Fruit fly (Drosophila melanogaster) whole organism, embryonic: Measurements from ENCODE around the gene Rbp6.
A peak's percentile ranks its signal among the peaks of the same experiment; 100 is the strongest.

Experiments
- Atf-2 ChIP-seq: fragments of 200-800 bp; sonication (Bioruptor generic); optimal IDR thresholded peaks from 2 replicates; lab custom pipeline; 2016; ENCODE audit warnings: missing biosample characterization, missing genetic modification characterization
- CG10959 ChIP-seq: fragments of 200-800 bp; sonication (Bioruptor generic); IDR thresholded peaks from 2 replicates; pipeline ENCODE4 v1.3.6; 2022; ENCODE audit warnings: missing biosample characterization, missing genetic modification characterization
- CG11504 ChIP-seq: fragments of 200-800 bp; sonication (Bioruptor generic); optimal IDR thresholded peaks from 3 replicates; lab custom pipeline; 2019; ENCODE audit warnings: missing biosample characterization, mild to moderate bottlenecking, missing genetic modification characterization, moderate library complexity
- CG12236 ChIP-seq: fragments of 200-800 bp; sonication (Bioruptor generic); optimal IDR thresholded peaks from 2 replicates; lab custom pipeline; 2016; ENCODE audit warnings: missing biosample characterization, missing genetic modification characterization
- CG13123 ChIP-seq: fragments of 200-800 bp; sonication (Bioruptor generic); optimal IDR thresholded peaks from 2 replicates; lab custom pipeline; 2016; ENCODE audit warnings: missing biosample characterization, missing genetic modification characterization
- CG14710 ChIP-seq: fragments of 200-800 bp; sonication (Bioruptor generic); optimal IDR thresholded peaks from 3 replicates; lab custom pipeline; 2019; ENCODE audit warnings: missing biosample characterization, mild to moderate bottlenecking, missing genetic modification characterization, moderate library complexity
- CG17186 ChIP-seq: fragments of 200-800 bp; sonication (Bioruptor generic); optimal IDR thresholded peaks from 3 replicates; lab custom pipeline; 2017; ENCODE audit warnings: missing biosample characterization, missing genetic modification reagents, missing genetic modification characterization
- CG2116 ChIP-seq: fragments of 200-800 bp; sonication (Bioruptor generic); optimal IDR thresholded peaks from 3 replicates; lab custom pipeline; 2018; ENCODE audit warnings: missing biosample characterization, mild to moderate bottlenecking, missing genetic modification characterization
- CG2120 ChIP-seq: fragments of 200-800 bp; sonication (Bioruptor generic); optimal IDR thresholded peaks from 3 replicates; lab custom pipeline; 2016; ENCODE audit warnings: missing biosample characterization, missing genetic modification characterization
- CG2889 ChIP-seq: fragments of 200-800 bp; sonication (Bioruptor generic); IDR thresholded peaks from 3 replicates; pipeline ENCODE4 v1.3.6; 2022; ENCODE audit warnings: missing biosample characterization, missing genetic modification characterization
- CG31365 ChIP-seq: fragments of 200-800 bp; sonication (Bioruptor generic); optimal IDR thresholded peaks from 2 replicates; lab custom pipeline; 2018; ENCODE audit warnings: missing biosample characterization, mild to moderate bottlenecking, missing genetic modification characterization
- CG3163 ChIP-seq: fragments of 200-800 bp; sonication (Bioruptor generic); optimal IDR thresholded peaks from 3 replicates; lab custom pipeline; 2016; ENCODE audit warnings: missing biosample characterization, missing genetic modification characterization
- CG32767 ChIP-seq: fragments of 200-800 bp; sonication (Bioruptor generic); IDR thresholded peaks from 2 replicates; pipeline ENCODE4 v1.3.6; 2022; ENCODE audit warnings: missing biosample characterization, missing genetic modification characterization
- CG3281 ChIP-seq: fragments of 200-800 bp; sonication (Bioruptor generic); optimal IDR thresholded peaks from 3 replicates; lab custom pipeline; 2017; ENCODE audit warnings: missing biosample characterization, mild to moderate bottlenecking, missing genetic modification characterization
- CG4360 ChIP-seq: fragments of 200-800 bp; sonication (Bioruptor generic); IDR thresholded peaks from 2 replicates; pipeline ENCODE4 v1.3.6; 2022; ENCODE audit warnings: missing biosample characterization, missing genetic modification characterization
- CG43689 ChIP-seq: fragments of 200-800 bp; sonication (Bioruptor generic); IDR thresholded peaks from 2 replicates; pipeline ENCODE4 v1.3.6; 2022; ENCODE audit warnings: missing biosample characterization, missing genetic modification characterization
- CG6254 ChIP-seq: fragments of 200-800 bp; sonication (Bioruptor generic); optimal IDR thresholded peaks from 3 replicates; lab custom pipeline; 2017; ENCODE audit warnings: mild to moderate bottlenecking, missing biosample characterization, missing genetic modification reagents, missing genetic modification characterization
- CG7372 ChIP-seq: fragments of 200-800 bp; sonication (Bioruptor generic); IDR thresholded peaks from 2 replicates; pipeline ENCODE4 v1.3.6; 2022; ENCODE audit warnings: missing biosample characterization, missing genetic modification characterization
- CG8290 ChIP-seq, 3 experiments: fragments of 200-800 bp; sonication (Bioruptor generic); optimal IDR thresholded peaks; 2 replicates each; lab custom pipeline; 2016 to 2019; ENCODE audit warnings: missing biosample characterization in 3 of 3, missing genetic modification characterization in 3 of 3, mild to moderate bottlenecking in 2 of 3, moderate library complexity in 1 of 3
- CG8478 ChIP-seq: fragments of >200 bp; optimal IDR thresholded peaks from 2 replicates; lab custom pipeline; 2018
- CG9727 ChIP-seq: fragments of 200-800 bp; sonication (Bioruptor generic); optimal IDR thresholded peaks from 3 replicates; lab custom pipeline; 2017; ENCODE audit warnings: missing biosample characterization, mild to moderate bottlenecking, missing genetic modification characterization
- Camta ChIP-seq: fragments of 200-800 bp; sonication (Bioruptor generic); optimal IDR thresholded peaks from 2 replicates; lab custom pipeline; 2016; ENCODE audit warnings: missing biosample characterization, missing genetic modification characterization
- Chrac-16 ChIP-seq: fragments of 200-800 bp; sonication (Bioruptor generic); optimal IDR thresholded peaks from 3 replicates; lab custom pipeline; 2016; ENCODE audit warnings: missing biosample characterization, missing genetic modification characterization
- CoRest ChIP-seq: fragments of 200-800 bp; sonication (Bioruptor generic); optimal IDR thresholded peaks from 3 replicates; lab custom pipeline; 2018; ENCODE audit warnings: missing biosample characterization, mild to moderate bottlenecking, missing genetic modification characterization, moderate library complexity
- D ChIP-seq, 2 experiments: fragments of 200-800 bp in 1 of 2; fragments of >200 bp in 1 of 2; sonication (Bioruptor generic) in 1 of 2; optimal IDR thresholded peaks; 2 replicates in 1 of 2; 3 replicates in 1 of 2; lab custom pipeline; 2017; ENCODE audit warnings: mild to moderate bottlenecking in 1 of 2, missing biosample characterization in 1 of 2, missing genetic modification characterization in 1 of 2, missing genetic modification reagents in 1 of 2
- HLH54F ChIP-seq: fragments of 200-800 bp; sonication (Bioruptor generic); optimal IDR thresholded peaks from 3 replicates; lab custom pipeline; 2016; ENCODE audit warnings: missing biosample characterization, missing genetic modification characterization
- Hand ChIP-seq: fragments of 200-800 bp; sonication (Bioruptor generic); optimal IDR thresholded peaks from 2 replicates; lab custom pipeline; 2017; ENCODE audit warnings: mild to moderate bottlenecking, missing biosample characterization, missing genetic modification reagents, missing genetic modification characterization
- Myb ChIP-seq: fragments of 200-800 bp; sonication (Bioruptor generic); optimal IDR thresholded peaks from 2 replicates; lab custom pipeline; 2016; ENCODE audit warnings: missing biosample characterization, missing genetic modification characterization
- Ptx1 ChIP-seq: fragments of 200-800 bp; sonication (Bioruptor generic); IDR thresholded peaks from 2 replicates; pipeline ENCODE4 v1.3.6; 2022; ENCODE audit warnings: missing biosample characterization, missing genetic modification characterization
- Scr ChIP-seq: fragments of 200-800 bp; sonication (Bioruptor generic); IDR thresholded peaks from 2 replicates; pipeline ENCODE4 v1.3.6; 2022; ENCODE audit warnings: missing biosample characterization, missing genetic modification characterization; ENCODE audit not compliant: partially characterized antibody
- Six4 ChIP-seq: fragments of 200-800 bp; sonication (Bioruptor generic); optimal IDR thresholded peaks from 2 replicates; lab custom pipeline; 2016; ENCODE audit warnings: missing biosample characterization, missing genetic modification characterization
- ato ChIP-seq: fragments of 200-800 bp; sonication (Bioruptor generic); IDR thresholded peaks from 2 replicates; pipeline ENCODE4 v1.3.6; 2022; ENCODE audit warnings: missing biosample characterization, missing genetic modification characterization; ENCODE audit not compliant: partially characterized antibody
- cg ChIP-seq: fragments of 200-800 bp; sonication (Bioruptor generic); optimal IDR thresholded peaks from 3 replicates; lab custom pipeline; 2019; ENCODE audit warnings: missing biosample characterization, mild to moderate bottlenecking, missing genetic modification characterization, moderate library complexity
- da ChIP-seq: fragments of 200-800 bp; sonication (Bioruptor generic); optimal IDR thresholded peaks from 2 replicates; lab custom pipeline; 2016; ENCODE audit warnings: missing biosample characterization, missing genetic modification characterization
- fd102C ChIP-seq: fragments of 200-800 bp; sonication (Bioruptor generic); optimal IDR thresholded peaks from 2 replicates; lab custom pipeline; 2018; ENCODE audit warnings: missing biosample characterization, mild to moderate bottlenecking, missing genetic modification characterization, moderate library complexity
- fru ChIP-seq: fragments of >200 bp; optimal IDR thresholded peaks from 2 replicates; lab custom pipeline; 2017
- h ChIP-seq: fragments of >200 bp; optimal IDR thresholded peaks from 2 replicates; lab custom pipeline; 2017
- hb ChIP-seq: fragments of 200-800 bp; sonication (Bioruptor generic); IDR thresholded peaks from 3 replicates; pipeline ENCODE4 v1.3.6; 2022; ENCODE audit warnings: missing biosample characterization, missing genetic modification characterization; ENCODE audit not compliant: partially characterized antibody
- her ChIP-seq: fragments of 200-800 bp; sonication (Bioruptor generic); optimal IDR thresholded peaks from 2 replicates; lab custom pipeline; 2016; ENCODE audit warnings: missing biosample characterization, missing genetic modification characterization
- kah ChIP-seq: fragments of 200-800 bp; sonication (Bioruptor generic); optimal IDR thresholded peaks from 2 replicates; lab custom pipeline; 2018; ENCODE audit warnings: missing biosample characterization, mild to moderate bottlenecking, missing genetic modification characterization
- kay ChIP-seq: fragments of 200-800 bp; sonication (Bioruptor generic); optimal IDR thresholded peaks from 2 replicates; lab custom pipeline; 2016; ENCODE audit warnings: missing biosample characterization, missing genetic modification characterization
- ken ChIP-seq: fragments of 200-800 bp; sonication (Bioruptor generic); IDR thresholded peaks from 3 replicates; pipeline ENCODE4 v1.3.6; 2022; ENCODE audit warnings: missing biosample characterization, missing genetic modification characterization
- nerfin-1 ChIP-seq: fragments of 200-800 bp; sonication (Bioruptor generic); optimal IDR thresholded peaks from 3 replicates; lab custom pipeline; 2019; ENCODE audit warnings: missing biosample characterization, mild to moderate bottlenecking, missing genetic modification characterization, moderate library complexity
- nom ChIP-seq: fragments of 200-800 bp; sonication (Bioruptor generic); optimal IDR thresholded peaks from 2 replicates; lab custom pipeline; 2017; ENCODE audit warnings: missing biosample characterization, missing genetic modification characterization, mild to moderate bottlenecking, moderate library complexity, missing genetic modification reagents
- phol ChIP-seq: fragments of 200-800 bp; sonication (Bioruptor generic); optimal IDR thresholded peaks from 3 replicates; lab custom pipeline; 2018; ENCODE audit warnings: missing biosample characterization, mild to moderate bottlenecking, missing genetic modification characterization, moderate library complexity
- ranshi ChIP-seq: fragments of 200-800 bp; sonication (Bioruptor generic); IDR thresholded peaks from 2 replicates; pipeline ENCODE4 v1.3.6; 2022; ENCODE audit warnings: missing biosample characterization, missing genetic modification characterization
- run ChIP-seq: fragments of 200-800 bp; sonication (Bioruptor generic); optimal IDR thresholded peaks from 3 replicates; lab custom pipeline; 2018; ENCODE audit warnings: missing biosample characterization, mild to moderate bottlenecking, missing genetic modification characterization
- so ChIP-seq: fragments of 200-800 bp; sonication (Bioruptor generic); IDR thresholded peaks from 3 replicates; pipeline ENCODE4 v1.3.6; 2022; ENCODE audit warnings: missing biosample characterization, missing genetic modification characterization
- sqz ChIP-seq: fragments of 200-800 bp; sonication (Bioruptor generic); optimal IDR thresholded peaks from 3 replicates; lab custom pipeline; 2018; ENCODE audit warnings: missing biosample characterization, mild to moderate bottlenecking, missing genetic modification characterization
- tll ChIP-seq, 2 experiments: fragments of 200-800 bp in 1 of 2; fragments of >200 bp in 1 of 2; sonication (Bioruptor generic) in 1 of 2; optimal IDR thresholded peaks; 2 replicates each; lab custom pipeline; 2017 to 2019; ENCODE audit warnings: missing biosample characterization in 2 of 2, missing genetic modification characterization in 2 of 2, mild to moderate bottlenecking in 1 of 2, moderate library complexity in 1 of 2
- usp ChIP-seq: fragments of >200 bp; optimal IDR thresholded peaks from 2 replicates; lab custom pipeline; 2017; ENCODE audit warnings: missing biosample characterization, missing genetic modification characterization

Rbp6 gene

dm6 chr3L:17047811-17048239 lies 190.2 kb downstream of the Rbp6 start (continued):
- TF ChIP-seq CG3281 = no peak
- TF ChIP-seq kah (GFP tag; lab: Kevin White, UChicago) = peak; percentile 92
- peak; percentile 53 for TF ChIP-seq cg (GFP tag; lab: Kevin White, UChicago)
- no peak for TF ChIP-seq hb
- TF ChIP-seq ranshi (GFP tag; lab: Robert Waterston, UW) = 0 out of 2 replicates have a peak, but pooled peaks have one; percentile 7
- no peak for TF ChIP-seq Camta (GFP tag; lab: Kevin White, UChicago)
- peak; percentile 56 for TF ChIP-seq nerfin-1 (tag; lab: Kevin White, UChicago)
- TF ChIP-seq CG14710 (tag; lab: Kevin White, UChicago) = peak; percentile 35
- no peak for TF ChIP-seq fru (lab: Kevin White, UChicago)
- no peak for TF ChIP-seq CG11504 (tag; lab: Kevin White, UChicago)
- no peak for TF ChIP-seq CG2120 (GFP tag; lab: Kevin White, UChicago)
- TF ChIP-seq CG43689 = no peak
- no peak for TF ChIP-seq CG2889 (GFP tag; lab: Robert Waterston, UW)
- no peak for TF ChIP-seq Hand (GFP tag; lab: Kevin White, UChicago)
- TF ChIP-seq Chrac-16 (GFP tag; lab: Kevin White, UChicago) = no peak
- TF ChIP-seq CG8478 (lab: Kevin White, UChicago) = no peak
- TF ChIP-seq CG17186 (GFP tag; lab: Kevin White, UChicago) = peak; percentile 5
- TF ChIP-seq run = no peak
- TF ChIP-seq ato (GFP tag; lab: Robert Waterston, UW) = no peak
- TF ChIP-seq ken = no peak
- TF ChIP-seq CG3163 (GFP tag; lab: Kevin White, UChicago) = no peak
- no peak for TF ChIP-seq kay
- TF ChIP-seq CG7372 (GFP tag; lab: Robert Waterston, UW) = no peak
- TF ChIP-seq da (GFP tag; lab: Kevin White, UChicago) = no peak
- no peak for TF ChIP-seq her
- no peak for TF ChIP-seq D (optimal IDR thresholded peaks at IDR 0.05; lab: Kevin White, UChicago)
- peak; percentile 36 for TF ChIP-seq D (GFP tag; optimal IDR thresholded peaks at IDR 0.05; lab: Kevin White, UChicago)
- no peak for TF ChIP-seq h
- no peak for TF ChIP-seq Ptx1 (GFP tag; lab: Robert Waterston, UW)
- no peak for TF ChIP-seq CG13123 (GFP tag; lab: Kevin White, UChicago)
- no peak for TF ChIP-seq CG8290 (GFP tag; optimal IDR thresholded peaks at IDR 0.05; lab: Kevin White, UChicago)
- no peak for TF ChIP-seq CG8290 (tag; optimal IDR thresholded peaks at IDR 0.05; lab: Kevin White, UChicago)
- no peak for TF ChIP-seq usp
- TF ChIP-seq nom (GFP tag; lab: Kevin White, UChicago) = no peak
- TF ChIP-seq tll (GFP tag; optimal IDR thresholded peaks at IDR 0.05; lab: Kevin White, UChicago) = no peak
- no peak for TF ChIP-seq fd102C (GFP tag; lab: Kevin White, UChicago)
- TF ChIP-seq Atf-2 (GFP tag; lab: Kevin White, UChicago) = no peak
- no peak for TF ChIP-seq so (GFP tag; lab: Robert Waterston, UW)
- TF ChIP-seq CG31365 (tag; lab: Kevin White, UChicago) = peak; percentile 22
- TF ChIP-seq Myb = no peak
- TF ChIP-seq phol (tag; lab: Kevin White, UChicago) = no peak
- TF ChIP-seq Six4 = no peak
- TF ChIP-seq sqz (GFP tag; lab: Kevin White, UChicago) = peak; percentile 70
- TF ChIP-seq CG10959 (GFP tag; lab: Robert Waterston, UW) = no peak
- no peak for TF ChIP-seq CoRest (tag; lab: Kevin White, UChicago)
- no peak for TF ChIP-seq Scr (GFP tag; lab: Robert Waterston, UW)
- TF ChIP-seq CG2116 (GFP tag; lab: Kevin White, UChicago) = no peak
- no peak for TF ChIP-seq CG9727 (GFP tag; lab: Kevin White, UChicago)
- TF ChIP-seq HLH54F (GFP tag; lab: Kevin White, UChicago) = no peak
- no peak for TF ChIP-seq CG32767 (GFP tag; lab: Robert Waterston, UW)
- peak; percentile 44 for TF ChIP-seq CG6254 (GFP tag; lab: Kevin White, UChicago)
- TF ChIP-seq CG4360 (GFP tag; lab: Robert Waterston, UW) = peak; percentile 19; the same call in 1 of the 2 replicates
- TF ChIP-seq CG12236 = no peak
